Worm (Caenorhabditis elegans) whole organism, late embryonic: ENCODE results near the gene C30B5.17.

ENCODE experiments used
- C08G9.2 ChIP-seq: sonication (generic microtip); optimal IDR thresholded peaks from 2 replicates; lab custom pipeline; 2016; ENCODE audit warnings: mild to moderate bottlenecking, missing genetic modification characterization, moderate library complexity, missing compliant biosample characterization
- K02D7.2 ChIP-seq: sonication (generic microtip); optimal IDR thresholded peaks from 2 replicates; lab custom pipeline; 2017; ENCODE audit warnings: mild to moderate bottlenecking, missing genetic modification characterization, missing compliant biosample characterization
- K09A11.1 ChIP-seq: sonication (generic microtip); optimal IDR thresholded peaks from 2 replicates; lab custom pipeline; 2017; ENCODE audit warnings: antibody characterized with exemption, mild to moderate bottlenecking, missing genetic modification characterization, missing compliant biosample characterization; ENCODE audit not compliant: insufficient read depth
- T23F11.4 ChIP-seq: fragments of 200-800 bp; sonication (Bioruptor generic); optimal IDR thresholded peaks from 2 replicates; lab custom pipeline; 2018; ENCODE audit warnings: mild to moderate bottlenecking, missing genetic modification characterization, missing compliant biosample characterization
- Y22D7AL.16 ChIP-seq: sonication (generic microtip); optimal IDR thresholded peaks from 2 replicates; lab custom pipeline; 2016; ENCODE audit warnings: missing genetic modification characterization, missing compliant biosample characterization
- ama-1 ChIP-seq: fragments of 150-350 bp; optimal IDR thresholded peaks from 2 replicates; lab custom pipeline; 2014
- ceh-14 ChIP-seq: sonication (generic microtip); optimal IDR thresholded peaks from 2 replicates; lab custom pipeline; 2016; ENCODE audit warnings: missing genotype, missing genetic modification characterization, missing compliant biosample characterization
- ceh-18 ChIP-seq: sonication (generic microtip); optimal IDR thresholded peaks from 2 replicates; lab custom pipeline; 2016; ENCODE audit warnings: missing genetic modification characterization, missing compliant biosample characterization
- ceh-19 ChIP-seq: fragments of 200-800 bp; sonication (Bioruptor generic); optimal IDR thresholded peaks from 2 replicates; lab custom pipeline; 2018; ENCODE audit warnings: mild to moderate bottlenecking, missing genetic modification characterization, missing compliant biosample characterization
- ceh-24 ChIP-seq: sonication (generic microtip); optimal IDR thresholded peaks from 2 replicates; lab custom pipeline; 2016; ENCODE audit warnings: mild to moderate bottlenecking, missing genetic modification characterization, missing compliant biosample characterization
- ceh-31 ChIP-seq: sonication (generic microtip); optimal IDR thresholded peaks from 2 replicates; lab custom pipeline; 2016; ENCODE audit warnings: missing genetic modification characterization, missing compliant biosample characterization
- ceh-34 ChIP-seq: sonication (generic microtip); optimal IDR thresholded peaks from 2 replicates; lab custom pipeline; 2016; ENCODE audit warnings: mild to moderate bottlenecking, missing genetic modification characterization, missing compliant biosample characterization
- ceh-45 ChIP-seq: fragments of 200-800 bp; sonication (Bioruptor generic); IDR thresholded peaks from 2 replicates; pipeline ENCODE4 v1.3.6; 2022; ENCODE audit warnings: missing genetic modification reagents, missing genetic modification characterization, missing compliant biosample characterization
- ceh-48 ChIP-seq: sonication (generic microtip); optimal IDR thresholded peaks from 2 replicates; lab custom pipeline; 2016; ENCODE audit warnings: missing genetic modification characterization, inconsistent platforms, missing compliant biosample characterization
- ceh-9 ChIP-seq: sonication (generic microtip); optimal IDR thresholded peaks from 2 replicates; lab custom pipeline; 2016; ENCODE audit warnings: mild to moderate bottlenecking, missing genetic modification characterization, inconsistent platforms, missing compliant biosample characterization
- che-1 ChIP-seq: sonication (generic microtip); optimal IDR thresholded peaks from 2 replicates; lab custom pipeline; 2016; ENCODE audit warnings: mild to moderate bottlenecking, missing genetic modification characterization, missing compliant biosample characterization
- dmd-4 ChIP-seq: sonication (generic microtip); optimal IDR thresholded peaks from 2 replicates; lab custom pipeline; 2016; ENCODE audit warnings: borderline replicate concordance, missing genetic modification characterization, missing compliant biosample characterization
- elt-2 ChIP-seq: sonication (generic microtip); optimal IDR thresholded peaks from 2 replicates; lab custom pipeline; 2016; ENCODE audit warnings: missing genetic modification reagents, missing genetic modification characterization, missing compliant biosample characterization
- elt-4 ChIP-seq: sonication (generic microtip); optimal IDR thresholded peaks from 2 replicates; lab custom pipeline; 2016; ENCODE audit warnings: missing genetic modification characterization, missing compliant biosample characterization
- ets-4 ChIP-seq: sonication (generic microtip); optimal IDR thresholded peaks from 2 replicates; lab custom pipeline; 2016; ENCODE audit warnings: missing genetic modification characterization, missing compliant biosample characterization
- fax-1 ChIP-seq: sonication (generic microtip); optimal IDR thresholded peaks from 2 replicates; lab custom pipeline; 2016; ENCODE audit warnings: missing genotype, missing genetic modification characterization, missing compliant biosample characterization
- fkh-10 ChIP-seq: fragments of 150-350 bp; optimal IDR thresholded peaks from 2 replicates; lab custom pipeline; 2014; ENCODE audit warnings: missing biosample characterization, missing genetic modification reagents, missing genetic modification characterization
- fkh-6 ChIP-seq: sonication (generic microtip); optimal IDR thresholded peaks from 2 replicates; lab custom pipeline; 2016; ENCODE audit warnings: missing genetic modification characterization, missing compliant biosample characterization
- gmeb-2 ChIP-seq: sonication (generic microtip); optimal IDR thresholded peaks from 2 replicates; lab custom pipeline; 2016; ENCODE audit warnings: missing genetic modification characterization, inconsistent platforms, missing compliant biosample characterization
- hlh-15 ChIP-seq: sonication (generic microtip); optimal IDR thresholded peaks from 2 replicates; lab custom pipeline; 2016; ENCODE audit warnings: missing genetic modification characterization, missing compliant biosample characterization
- hlh-6 ChIP-seq: sonication (generic microtip); optimal IDR thresholded peaks from 2 replicates; lab custom pipeline; 2016; ENCODE audit warnings: missing genotype, missing genetic modification characterization, missing compliant biosample characterization
- lin-11 ChIP-seq: fragments of 200-800 bp; sonication (Bioruptor generic); optimal IDR thresholded peaks from 2 replicates; lab custom pipeline; 2018; ENCODE audit warnings: mild to moderate bottlenecking, missing genetic modification characterization, missing compliant biosample characterization
- madf-2 ChIP-seq: sonication (generic microtip); optimal IDR thresholded peaks from 2 replicates; lab custom pipeline; 2017; ENCODE audit warnings: missing genetic modification characterization, missing compliant biosample characterization
- mec-3 ChIP-seq: sonication (generic microtip); optimal IDR thresholded peaks from 2 replicates; lab custom pipeline; 2016; ENCODE audit warnings: borderline replicate concordance, missing genetic modification characterization, missing compliant biosample characterization
- nhr-11 ChIP-seq: fragments of 150-350 bp; optimal IDR thresholded peaks from 2 replicates; lab custom pipeline; 2014; ENCODE audit warnings: missing biosample characterization, missing genetic modification characterization
- nhr-232 ChIP-seq: sonication (generic microtip); optimal IDR thresholded peaks from 2 replicates; lab custom pipeline; 2016; ENCODE audit warnings: missing genetic modification characterization, missing compliant biosample characterization
- npax-4 ChIP-seq: sonication (generic microtip); optimal IDR thresholded peaks from 2 replicates; lab custom pipeline; 2016; ENCODE audit warnings: missing genetic modification characterization, missing compliant biosample characterization
- odd-2 ChIP-seq: sonication (generic microtip); optimal IDR thresholded peaks from 2 replicates; lab custom pipeline; 2017; ENCODE audit warnings: antibody characterized with exemption, mild to moderate bottlenecking, missing genetic modification characterization, missing compliant biosample characterization
- pag-3 ChIP-seq: sonication (generic microtip); optimal IDR thresholded peaks from 2 replicates; lab custom pipeline; 2016; ENCODE audit warnings: missing compliant biosample characterization, missing genetic modification characterization, borderline replicate concordance
- pat-9 ChIP-seq: fragments of 200-800 bp; sonication (Bioruptor generic); optimal IDR thresholded peaks from 2 replicates; lab custom pipeline; 2018; ENCODE audit warnings: mild to moderate bottlenecking, missing genetic modification characterization, moderate library complexity, missing compliant biosample characterization
- pax-1 ChIP-seq: fragments of 150-350 bp; optimal IDR thresholded peaks from 2 replicates; lab custom pipeline; 2014; ENCODE audit warnings: missing biosample characterization, missing genetic modification characterization
- pha-2 ChIP-seq: sonication (generic microtip); optimal IDR thresholded peaks from 2 replicates; lab custom pipeline; 2017; ENCODE audit warnings: mild to moderate bottlenecking, missing genetic modification characterization, missing compliant biosample characterization
- pha-4 ChIP-seq: fragments of 150-350 bp; optimal IDR thresholded peaks from 2 replicates; lab custom pipeline; 2018; ENCODE audit warnings: missing biosample characterization, missing genetic modification reagents, missing genetic modification characterization
- pqm-1 ChIP-seq: sonication (generic microtip); optimal IDR thresholded peaks from 2 replicates; lab custom pipeline; 2016; ENCODE audit warnings: missing genetic modification characterization, missing compliant biosample characterization
- ref-2 ChIP-seq: sonication (generic microtip); optimal IDR thresholded peaks from 2 replicates; lab custom pipeline; 2016; ENCODE audit warnings: missing genetic modification characterization, missing compliant biosample characterization
- rnt-1 ChIP-seq: sonication (generic microtip); optimal IDR thresholded peaks from 2 replicates; lab custom pipeline; 2016; ENCODE audit warnings: missing genetic modification characterization, missing compliant biosample characterization
- sox-2 ChIP-seq: fragments of 200-800 bp; sonication (Bioruptor generic); IDR thresholded peaks from 2 replicates; pipeline ENCODE4 v1.3.6; 2022; ENCODE audit warnings: missing genetic modification reagents, missing genetic modification characterization, missing compliant biosample characterization
- sox-4 ChIP-seq: sonication (generic microtip); optimal IDR thresholded peaks from 2 replicates; lab custom pipeline; 2017; ENCODE audit warnings: mild to moderate bottlenecking, missing genetic modification characterization, inconsistent platforms, missing compliant biosample characterization
- syd-9 ChIP-seq: sonication (generic microtip); optimal IDR thresholded peaks from 2 replicates; lab custom pipeline; 2016; ENCODE audit warnings: mild to moderate bottlenecking, missing genetic modification characterization, moderate library complexity, missing compliant biosample characterization
- unc-42 ChIP-seq: sonication (generic microtip); optimal IDR thresholded peaks from 2 replicates; lab custom pipeline; 2016; ENCODE audit warnings: missing genotype, missing genetic modification characterization, missing compliant biosample characterization
- unc-55 ChIP-seq: sonication (generic microtip); optimal IDR thresholded peaks from 2 replicates; lab custom pipeline; 2017; ENCODE audit warnings: missing biosample characterization, missing genetic modification reagents, missing genetic modification characterization
- unc-86 ChIP-seq: sonication (generic microtip); optimal IDR thresholded peaks from 2 replicates; lab custom pipeline; 2016; ENCODE audit warnings: missing genetic modification characterization, missing compliant biosample characterization
- ztf-16 ChIP-seq: sonication (generic microtip); optimal IDR thresholded peaks from 2 replicates; lab custom pipeline; 2017; ENCODE audit warnings: missing genetic modification characterization, missing compliant biosample characterization

Gene C30B5.17

ce11 chrII:6250782-6251461, 48.1 kb upstream of the C30B5.17 start, which contains the start of gene phb-2 (continued):
- TF ChIP-seq lin-11 (no peak), ceh-48 (tag; lab: Kevin White, UChicago) (no peak), ceh-45 (GFP tag; lab: Robert Waterston, UW) (no peak), unc-55 (GFP tag; lab: Kevin White, UChicago) (no peak), ama-1 (lab: Kevin White, UChicago) (peak; percentile 71), ceh-31 (tag; lab: Kevin White, UChicago) (peak; percentile 38), ceh-9 (tag; lab: Kevin White, UChicago) (no peak), elt-2 (tag; lab: Kevin White, UChicago) (peak; percentile 63), nhr-11 (no peak), dmd-4 (tag; lab: Kevin White, UChicago) (no peak), che-1 (no peak), nhr-232 (tag; lab: Kevin White, UChicago) (no peak), T23F11.4 (GFP tag; lab: Kevin White, UChicago) (no peak), hlh-6 (tag; lab: Kevin White, UChicago) (no peak), syd-9 (tag; lab: Kevin White, UChicago) (no peak), K09A11.1 (tag; lab: Kevin White, UChicago) (peak; percentile 9), gmeb-2 (tag; lab: Kevin White, UChicago) (no peak), pqm-1 (tag; lab: Kevin White, UChicago) (no peak), odd-2 (tag; lab: Kevin White, UChicago) (no peak), mec-3 (tag; lab: Kevin White, UChicago) (no peak), ceh-19 (GFP tag; lab: Kevin White, UChicago) (no peak), hlh-15 (no peak), madf-2 (tag; lab: Kevin White, UChicago) (no peak), pha-4 (tag; lab: Kevin White, UChicago) (no peak), ceh-34 (tag; lab: Kevin White, UChicago) (peak; percentile 36)

- TF ChIP-seq K02D7.2 (tag; lab: Kevin White, UChicago), result peak; percentile 70
- TF ChIP-seq ceh-31 (tag; lab: Kevin White, UChicago), result peak; percentile 74
- peak; percentile 79 for TF ChIP-seq sox-4 (tag; lab: Kevin White, UChicago)
- peak; percentile 64 for TF ChIP-seq ceh-24 (tag; lab: Kevin White, UChicago)
- TF ChIP-seq C08G9.2, result peak; percentile 49
- no peak for TF ChIP-seq pax-1 (tag; lab: Kevin White, UChicago)
- no peak for TF ChIP-seq nhr-11
- peak; percentile 61 for TF ChIP-seq ceh-48 (tag; lab: Kevin White, UChicago)
- peak; percentile 74 for TF ChIP-seq ceh-34 (tag; lab: Kevin White, UChicago)
- TF ChIP-seq syd-9 (tag; lab: Kevin White, UChicago), result peak; percentile 72
- peak; percentile 8 for TF ChIP-seq unc-42 (tag; lab: Kevin White, UChicago)
- peak; percentile 78 for TF ChIP-seq Y22D7AL.16
- no peak for TF ChIP-seq elt-4 (tag; lab: Kevin White, UChicago)
- peak; percentile 87 for TF ChIP-seq fkh-6 (tag; lab: Kevin White, UChicago)
- TF ChIP-seq ceh-9 (tag; lab: Kevin White, UChicago), result peak; percentile 38
- peak; percentile 48 for TF ChIP-seq unc-86 (tag; lab: Kevin White, UChicago)
- no peak for TF ChIP-seq mec-3 (tag; lab: Kevin White, UChicago)
- TF ChIP-seq pat-9 (tag; lab: Kevin White, UChicago), result peak; percentile 72
- no peak for TF ChIP-seq pag-3 (tag; lab: Kevin White, UChicago)
- TF ChIP-seq fkh-10, result no peak
- TF ChIP-seq ama-1 (lab: Kevin White, UChicago), result no peak
- TF ChIP-seq pqm-1 (tag; lab: Kevin White, UChicago), result peak; percentile 20
- TF ChIP-seq pha-2, result peak; percentile 52
- no peak for TF ChIP-seq unc-55 (GFP tag; lab: Kevin White, UChicago)
- TF ChIP-seq gmeb-2 (tag; lab: Kevin White, UChicago), result peak; percentile 45
- TF ChIP-seq ztf-16, result peak; percentile 81
- peak; percentile 24 for TF ChIP-seq ceh-14 (tag; lab: Kevin White, UChicago)
- no peak for TF ChIP-seq pha-4 (tag; lab: Kevin White, UChicago)
- TF ChIP-seq ets-4, result peak; percentile 47
- TF ChIP-seq sox-2 (GFP tag; lab: Robert Waterston, UW), result peak; percentile 71
- TF ChIP-seq hlh-15, result peak; percentile 48
- TF ChIP-seq ref-2 (tag; lab: Kevin White, UChicago), result peak; percentile 59
- peak; percentile 61 for TF ChIP-seq npax-4 (tag; lab: Kevin White, UChicago)
- peak; percentile 71 for TF ChIP-seq fax-1 (tag; lab: Kevin White, UChicago)
- TF ChIP-seq ceh-18, result peak; percentile 70
- TF ChIP-seq che-1, result peak; percentile 85
- peak; percentile 42 for TF ChIP-seq rnt-1 (tag; lab: Kevin White, UChicago)
Measured at ce11 chrII:6248503-6248902, 45.7 kb upstream of the C30B5.17 start.
